Fruit fly (Drosophila melanogaster) whole organism, adult: ENCODE results near the gene Nasp.

Experiments
- CG5204 ChIP-seq: fragments of 200-800 bp; sonication (Bioruptor generic); optimal IDR thresholded peaks from 2 replicates; lab custom pipeline; 2016; ENCODE audit warnings: missing biosample characterization, missing genetic modification characterization
- Hr96 ChIP-seq: fragments of 200-800 bp; sonication (Bioruptor generic); optimal IDR thresholded peaks from 2 replicates; lab custom pipeline; 2016; ENCODE audit warnings: missing biosample characterization, missing genetic modification characterization
- bab1 ChIP-seq: fragments of 200-800 bp; sonication (Bioruptor generic); optimal IDR thresholded peaks from 3 replicates; lab custom pipeline; 2019; ENCODE audit warnings: missing biosample characterization, mild to moderate bottlenecking, missing genetic modification characterization, moderate library complexity

- TF ChIP-seq bab1 (GFP tag; lab: Kevin White, UChicago), result no peak
- TF ChIP-seq CG5204 (GFP tag; lab: Kevin White, UChicago), result no peak
- TF ChIP-seq Hr96, result no peak
Observed at dm6 chr3R:8729542-8729941, 18.1 kb upstream of the Nasp start, which contains the start of gene ranshi.
